Worm (Caenorhabditis elegans): ENCODE data around the gene C02E7.8.

C02E7.8 gene

ce11 chrV:4920690-4921152, at the start of gene C02E7.8, which contains the start of gene srh-23:
Gene C02E7.8, minus strand, starts transcription at chrV:4920790.
Gene srh-23, plus strand, starts transcription at chrV:4921102.
- TF ChIP-seq nhr-21 (tag; optimal IDR thresholded peaks at IDR 0.05) (no peak), mab-5 (tag; optimal IDR thresholded peaks at IDR 0.05) (no peak), ZK546.5 (tag; optimal IDR thresholded peaks at IDR 0.05) (no peak), lin-13 (GFP tag; optimal IDR thresholded peaks at IDR 0.05) (no peak), zag-1 (tag; optimal IDR thresholded peaks at IDR 0.05) (no peak), nhr-10 (tag; optimal IDR thresholded peaks at IDR 0.05) (no peak), mbf-1 (tag; optimal IDR thresholded peaks at IDR 0.05) (no peak), C34F6.9 (tag; optimal IDR thresholded peaks at IDR 0.05) (no peak), elt-1 (tag; optimal IDR thresholded peaks at IDR 0.05) (no peak), dmd-4 (tag; optimal IDR thresholded peaks at IDR 0.05) (no peak), unc-62 (GFP tag; optimal IDR thresholded peaks at IDR 0.05) (no peak), nhr-11 (tag; optimal IDR thresholded peaks at IDR 0.05) (no peak), F13H6.1 (tag; optimal IDR thresholded peaks at IDR 0.05) (no peak), ztf-1 (GFP tag; conservative IDR thresholded peaks at IDR 0.05) (no peak), snpc-4 (tag; optimal IDR thresholded peaks at IDR 0.05) (no peak), unc-55 (GFP tag; optimal IDR thresholded peaks at IDR 0.05) (no peak), blmp-1 (tag; optimal IDR thresholded peaks at IDR 0.05; ENCODE audit: insufficient read depth) (no peak), ztf-11 (tag; optimal IDR thresholded peaks at IDR 0.05) (no peak), nhr-77 (tag; optimal IDR thresholded peaks at IDR 0.05) (no peak)

DNA sequence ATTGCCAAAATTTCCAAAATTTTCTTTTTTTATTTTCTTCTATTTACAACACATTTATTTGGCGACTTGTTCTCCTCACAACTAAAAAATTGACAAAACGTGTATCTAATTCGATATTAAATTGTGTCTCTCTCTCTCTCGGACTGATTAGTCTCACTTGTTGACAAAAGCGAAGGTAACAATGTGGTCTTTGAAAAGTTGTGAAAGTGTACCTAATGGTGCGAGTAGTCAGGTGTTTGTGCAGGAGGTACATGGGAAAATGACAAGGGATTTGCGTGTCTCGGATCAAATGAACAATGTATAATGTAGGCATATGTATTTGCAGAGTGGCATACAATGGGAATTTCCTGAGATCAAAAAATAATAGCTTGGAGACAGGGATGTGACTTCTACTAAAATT, 48.9 kb upstream of the C02E7.8 start:
- TF ChIP-seq Y55F3AM.14 (GFP tag; optimal IDR thresholded peaks at IDR 0.05) (no peak), nhr-21 (tag; optimal IDR thresholded peaks at IDR 0.05) (no peak), dmd-4 (tag; optimal IDR thresholded peaks at IDR 0.05) (no peak), nhr-129 (tag; optimal IDR thresholded peaks at IDR 0.05) (peak; percentile 67)

DNA sequence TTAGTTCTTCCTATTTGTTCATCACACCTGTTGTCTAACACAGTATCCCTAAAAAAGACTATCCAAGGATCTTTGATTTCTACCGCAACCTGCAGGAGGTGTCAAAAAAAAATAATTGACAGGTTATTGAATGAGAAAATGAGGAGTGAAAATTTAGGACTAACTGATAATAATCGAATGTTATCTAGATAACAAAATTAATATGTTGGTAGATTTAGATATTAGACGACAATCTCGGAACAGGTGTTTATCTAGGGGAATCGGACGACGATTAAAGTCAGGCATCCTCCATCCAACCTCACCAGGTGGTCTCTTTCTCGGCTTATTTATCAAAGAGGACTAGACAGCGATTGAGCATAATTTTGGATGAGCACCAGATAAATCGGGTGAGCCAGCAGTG, 48.2 kb upstream of the C02E7.8 start:
- TF ChIP-seq mab-5 (tag; optimal IDR thresholded peaks at IDR 0.05) (no peak), elt-1 (tag; optimal IDR thresholded peaks at IDR 0.05) (no peak), ZK546.5 (tag; optimal IDR thresholded peaks at IDR 0.05) (no peak), snpc-4 (tag; optimal IDR thresholded peaks at IDR 0.05) (no peak), dmd-4 (tag; optimal IDR thresholded peaks at IDR 0.05) (no peak), unc-39 (tag; optimal IDR thresholded peaks at IDR 0.05) (no peak), alr-1 (tag; optimal IDR thresholded peaks at IDR 0.05) (no peak), nhr-10 (tag; optimal IDR thresholded peaks at IDR 0.05) (no peak), unc-55 (GFP tag; optimal IDR thresholded peaks at IDR 0.05) (no peak), skn-1 (tag; optimal IDR thresholded peaks at IDR 0.05) (no peak), lin-11 (tag; optimal IDR thresholded peaks at IDR 0.05) (no peak), C34F6.9 (tag; optimal IDR thresholded peaks at IDR 0.05) (no peak), ama-1 (optimal IDR thresholded peaks at IDR 0.05) (no peak)

- TF ChIP-seq alr-1 (tag; optimal IDR thresholded peaks at IDR 0.05) = no peak
- TF ChIP-seq R02D3.7 (tag; optimal IDR thresholded peaks at IDR 0.05) = no peak
- no peak for TF ChIP-seq ztf-4 (tag; optimal IDR thresholded peaks at IDR 0.05)
Measured at ce11 chrV:4967238-4967637, 46.6 kb upstream of the C02E7.8 start.

DNA sequence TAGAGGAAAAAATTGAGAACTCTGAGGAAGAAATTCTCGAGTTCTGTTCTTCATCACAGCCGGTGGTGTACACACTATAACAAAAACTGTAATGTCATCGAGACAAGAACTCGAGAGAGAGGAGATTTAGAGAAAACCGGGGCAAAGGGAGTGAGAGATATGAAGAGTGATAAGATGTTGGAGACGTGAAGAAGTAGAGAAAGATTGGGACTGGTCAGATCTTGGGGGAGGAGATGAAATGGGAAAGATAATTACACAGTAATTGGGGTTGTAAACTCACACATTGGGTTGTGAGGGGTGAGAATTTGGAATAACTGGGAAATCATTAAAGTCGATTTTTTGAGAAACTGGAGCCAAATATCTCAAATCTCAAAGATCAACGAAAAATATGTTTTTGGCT, 45.2 kb upstream of the C02E7.8 start:
- TF ChIP-seq sma-9 (GFP tag; optimal IDR thresholded peaks at IDR 0.05) (peak; percentile 26), sma-9 (tag; optimal IDR thresholded peaks at IDR 0.05) (no peak), mbf-1 (tag; optimal IDR thresholded peaks at IDR 0.05) (no peak)

DNA sequence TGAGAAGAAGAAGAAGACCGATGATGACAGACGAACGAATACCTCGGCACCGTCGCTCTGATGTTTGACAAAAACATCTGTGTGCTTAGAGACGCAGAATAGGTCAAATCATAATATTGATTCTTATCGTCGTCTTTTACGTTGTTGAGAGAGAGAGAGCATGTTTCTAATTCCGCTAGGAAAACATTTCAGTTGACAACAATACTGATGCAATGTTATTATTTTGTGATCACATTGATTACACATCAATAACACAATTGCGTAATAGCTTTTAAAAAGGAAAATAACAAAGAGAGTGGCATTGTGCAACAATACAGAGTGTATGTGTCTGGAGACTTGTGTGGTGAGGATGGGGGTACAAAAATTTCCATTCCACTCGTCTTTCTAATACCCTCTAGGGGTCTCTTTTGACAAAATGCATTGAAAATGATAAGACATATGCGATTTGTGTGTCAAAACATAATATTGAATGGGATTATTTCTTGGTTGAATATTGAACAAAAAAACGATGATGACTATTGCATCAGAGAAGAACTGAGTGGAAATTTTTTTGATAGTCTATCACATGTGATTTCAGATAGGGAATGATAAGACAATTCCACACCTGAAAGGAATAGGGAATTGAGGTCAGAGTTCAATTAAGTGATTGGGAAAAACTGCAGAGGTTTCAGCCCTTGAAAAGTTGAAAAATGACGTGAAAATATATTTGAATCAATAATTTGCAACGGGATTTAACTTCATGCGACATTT, 44.3 kb upstream of the C02E7.8 start:
- TF ChIP-seq skn-1 (tag; optimal IDR thresholded peaks at IDR 0.05) (peak; percentile 33), lin-13 (GFP tag; optimal IDR thresholded peaks at IDR 0.05) (no peak), snpc-4 (tag; optimal IDR thresholded peaks at IDR 0.05) (no peak), fos-1 (tag; optimal IDR thresholded peaks at IDR 0.05) (peak; percentile 57), sma-9 (GFP tag; optimal IDR thresholded peaks at IDR 0.05) (peak; percentile 48), sma-9 (tag; optimal IDR thresholded peaks at IDR 0.05) (no peak), crh-2 (tag; optimal IDR thresholded peaks at IDR 0.05) (peak; percentile 38), ztf-4 (tag; optimal IDR thresholded peaks at IDR 0.05) (no peak), nhr-77 (tag; optimal IDR thresholded peaks at IDR 0.05) (no peak), nhr-129 (tag; optimal IDR thresholded peaks at IDR 0.05) (peak; percentile 48), nhr-25 (tag; optimal IDR thresholded peaks at IDR 0.05) (no peak), unc-62 (GFP tag; optimal IDR thresholded peaks at IDR 0.05) (no peak), unc-55 (GFP tag; optimal IDR thresholded peaks at IDR 0.05) (no peak), zag-1 (tag; optimal IDR thresholded peaks at IDR 0.05) (no peak)
